Fruit fly (Drosophila melanogaster) whole organism, embryonic: ENCODE data around the gene Mst36Fb.

Experiments used
- CG14860 ChIP-seq: fragments of 200-800 bp; sonication (Bioruptor generic); IDR thresholded peaks from 3 replicates; pipeline ENCODE4 v1.3.6; 2022; ENCODE audit warnings: missing biosample characterization, missing genetic modification characterization; ENCODE audit not compliant: partially characterized antibody
- CG15011 ChIP-seq: fragments of 200-800 bp; sonication (Bioruptor generic); optimal IDR thresholded peaks from 3 replicates; lab custom pipeline; 2018; ENCODE audit warnings: missing biosample characterization, mild to moderate bottlenecking, missing genetic modification characterization
- CG15269 ChIP-seq: fragments of 200-800 bp; sonication (Bioruptor generic); optimal IDR thresholded peaks from 2 replicates; lab custom pipeline; 2018; ENCODE audit warnings: missing biosample characterization, mild to moderate bottlenecking, missing genetic modification characterization, moderate library complexity
- CG15696 ChIP-seq: fragments of 200-800 bp; sonication (Bioruptor generic); optimal IDR thresholded peaks from 2 replicates; lab custom pipeline; 2019; ENCODE audit warnings: missing biosample characterization, mild to moderate bottlenecking, missing genetic modification characterization, moderate library complexity
- CG1832 ChIP-seq: fragments of 200-800 bp; sonication (Bioruptor generic); optimal IDR thresholded peaks from 2 replicates; lab custom pipeline; 2017; ENCODE audit warnings: missing biosample characterization, mild to moderate bottlenecking, missing genetic modification characterization, inconsistent platforms
- CG18599 ChIP-seq: fragments of 200-800 bp; sonication (Bioruptor generic); optimal IDR thresholded peaks from 3 replicates; lab custom pipeline; 2017; ENCODE audit warnings: missing biosample characterization, missing genetic modification characterization, mild to moderate bottlenecking, moderate library complexity, missing genetic modification reagents
- CG2120 ChIP-seq: fragments of 200-800 bp; sonication (Bioruptor generic); optimal IDR thresholded peaks from 3 replicates; lab custom pipeline; 2016; ENCODE audit warnings: missing biosample characterization, missing genetic modification characterization
- CG31388 ChIP-seq: fragments of 200-800 bp; sonication (Bioruptor generic); optimal IDR thresholded peaks from 2 replicates; lab custom pipeline; 2016; ENCODE audit warnings: missing biosample characterization, missing genetic modification characterization
- CG32767 ChIP-seq: fragments of 200-800 bp; sonication (Bioruptor generic); IDR thresholded peaks from 2 replicates; pipeline ENCODE4 v1.3.6; 2022; ENCODE audit warnings: missing biosample characterization, missing genetic modification characterization
- CG42726 ChIP-seq: fragments of 200-800 bp; sonication (Bioruptor generic); IDR thresholded peaks from 2 replicates; pipeline ENCODE4 v1.3.6; 2022; ENCODE audit warnings: missing biosample characterization, missing genetic modification characterization; ENCODE audit not compliant: partially characterized antibody
- CG6791 ChIP-seq: fragments of 200-800 bp; sonication (Bioruptor generic); IDR thresholded peaks from 3 replicates; pipeline ENCODE4 v1.3.6; 2022; ENCODE audit warnings: missing biosample characterization, missing genetic modification characterization; ENCODE audit not compliant: partially characterized antibody
- CG7745 ChIP-seq: fragments of 200-800 bp; sonication (Bioruptor generic); optimal IDR thresholded peaks from 2 replicates; lab custom pipeline; 2018; ENCODE audit warnings: missing biosample characterization, mild to moderate bottlenecking, missing genetic modification characterization, moderate library complexity
- CG7963 ChIP-seq: fragments of 200-800 bp; sonication (Bioruptor generic); IDR thresholded peaks from 3 replicates; pipeline ENCODE4 v1.3.6; 2022; ENCODE audit warnings: missing biosample characterization, missing genetic modification characterization; ENCODE audit not compliant: partially characterized antibody
- CG9215 ChIP-seq: fragments of 200-800 bp; sonication (Bioruptor generic); IDR thresholded peaks from 2 replicates; pipeline ENCODE4 v1.3.6; 2022; ENCODE audit warnings: missing biosample characterization, missing genetic modification characterization
- CG9876 ChIP-seq: fragments of 200-800 bp; sonication (Bioruptor generic); optimal IDR thresholded peaks from 2 replicates; lab custom pipeline; 2016; ENCODE audit warnings: missing biosample characterization, missing genetic modification characterization
- CTCF ChIP-seq: fragments of 200-800 bp; sonication (Bioruptor generic); optimal IDR thresholded peaks from 2 replicates; lab custom pipeline; 2017; ENCODE audit warnings: missing biosample characterization, mild to moderate bottlenecking, missing genetic modification characterization, moderate library complexity
- Dfd ChIP-seq, 2 experiments: fragments of >200 bp; optimal IDR thresholded peaks; 2 replicates each; lab custom pipeline; 2017; ENCODE audit warnings: missing biosample characterization in 2 of 2, missing genetic modification characterization in 2 of 2
- Dip2 ChIP-seq: fragments of 200-800 bp; sonication (Bioruptor generic); IDR thresholded peaks from 2 replicates; pipeline ENCODE4 v1.3.6; 2022; ENCODE audit warnings: missing biosample characterization, missing genetic modification characterization
- Eip74EF ChIP-seq, 2 experiments: fragments of 200-800 bp in 1 of 2; fragments of >200 bp in 1 of 2; sonication (Bioruptor generic) in 1 of 2; optimal IDR thresholded peaks; 2 replicates each; lab custom pipeline; 2017 to 2019; ENCODE audit warnings: missing biosample characterization in 2 of 2, missing genetic modification characterization in 2 of 2, mild to moderate bottlenecking in 1 of 2, moderate library complexity in 1 of 2
- Elba2 ChIP-seq: fragments of 200-800 bp; sonication (Bioruptor generic); optimal IDR thresholded peaks from 3 replicates; lab custom pipeline; 2016; ENCODE audit warnings: missing biosample characterization, missing genetic modification characterization
- HHEX ChIP-seq: fragments of 200-800 bp; sonication (Bioruptor generic); optimal IDR thresholded peaks from 3 replicates; lab custom pipeline; 2017; ENCODE audit warnings: missing biosample characterization, mild to moderate bottlenecking, missing genetic modification characterization, missing genetic modification reagents
- HLH4C ChIP-seq: fragments of 200-800 bp; sonication (Bioruptor generic); IDR thresholded peaks from 3 replicates; pipeline ENCODE4 v1.3.6; 2022; ENCODE audit warnings: missing biosample characterization, missing genetic modification characterization; ENCODE audit not compliant: partially characterized antibody
- Lim3 ChIP-seq: fragments of 200-800 bp; sonication (Bioruptor generic); IDR thresholded peaks from 2 replicates; pipeline ENCODE4 v1.3.6; 2022; ENCODE audit warnings: missing biosample characterization, missing genetic modification characterization
- MESR4 ChIP-seq: fragments of 200-800 bp; sonication (Bioruptor generic); optimal IDR thresholded peaks from 2 replicates; lab custom pipeline; 2018; ENCODE audit warnings: missing biosample characterization, mild to moderate bottlenecking, missing genetic modification characterization, moderate library complexity
- Ptx1 ChIP-seq: fragments of 200-800 bp; sonication (Bioruptor generic); IDR thresholded peaks from 2 replicates; pipeline ENCODE4 v1.3.6; 2022; ENCODE audit warnings: missing biosample characterization, missing genetic modification characterization
- Taf1 ChIP-seq: fragments of 200-800 bp; sonication (Bioruptor generic); IDR thresholded peaks from 2 replicates; pipeline ENCODE4 v1.3.6; 2022; ENCODE audit warnings: missing biosample characterization, missing genetic modification characterization
- az2 ChIP-seq: fragments of 200-800 bp; sonication (Bioruptor generic); optimal IDR thresholded peaks from 3 replicates; lab custom pipeline; 2016; ENCODE audit warnings: missing biosample characterization, missing genetic modification characterization
- br ChIP-seq: fragments of >200 bp; optimal IDR thresholded peaks from 2 replicates; lab custom pipeline; 2017
- cwo ChIP-seq: fragments of 200-800 bp; sonication (Bioruptor generic); optimal IDR thresholded peaks from 3 replicates; lab custom pipeline; 2017; ENCODE audit warnings: missing biosample characterization, missing genetic modification characterization, mild to moderate bottlenecking, moderate library complexity, missing genetic modification reagents
- dysf ChIP-seq: fragments of 200-800 bp; sonication (Bioruptor generic); IDR thresholded peaks from 3 replicates; pipeline ENCODE4 v1.3.6; 2022; ENCODE audit warnings: missing biosample characterization, missing genetic modification characterization
- exex ChIP-seq: fragments of 200-800 bp; sonication (Bioruptor generic); optimal IDR thresholded peaks from 4 replicates; lab custom pipeline; 2018; ENCODE audit warnings: missing biosample characterization, mild to moderate bottlenecking, missing genetic modification characterization, moderate library complexity
- fd102C ChIP-seq: fragments of 200-800 bp; sonication (Bioruptor generic); optimal IDR thresholded peaks from 2 replicates; lab custom pipeline; 2018; ENCODE audit warnings: missing biosample characterization, mild to moderate bottlenecking, missing genetic modification characterization, moderate library complexity
- fd96Cb ChIP-seq: fragments of 200-800 bp; sonication (Bioruptor generic); optimal IDR thresholded peaks from 2 replicates; lab custom pipeline; 2018; ENCODE audit warnings: missing biosample characterization, mild to moderate bottlenecking, missing genetic modification characterization, moderate library complexity
- ind ChIP-seq: fragments of 200-800 bp; sonication (Bioruptor generic); optimal IDR thresholded peaks from 3 replicates; lab custom pipeline; 2016; ENCODE audit warnings: missing biosample characterization, missing genetic modification characterization
- nerfin-1 ChIP-seq: fragments of 200-800 bp; sonication (Bioruptor generic); optimal IDR thresholded peaks from 3 replicates; lab custom pipeline; 2019; ENCODE audit warnings: missing biosample characterization, mild to moderate bottlenecking, missing genetic modification characterization, moderate library complexity
- nmo ChIP-seq: fragments of 200-800 bp; sonication (Bioruptor generic); optimal IDR thresholded peaks from 2 replicates; lab custom pipeline; 2018; ENCODE audit warnings: missing biosample characterization, mild to moderate bottlenecking, missing genetic modification characterization, moderate library complexity
- org-1 ChIP-seq: fragments of 200-800 bp; sonication (Bioruptor generic); optimal IDR thresholded peaks from 2 replicates; lab custom pipeline; 2017; ENCODE audit warnings: missing biosample characterization, missing genetic modification characterization
- otp ChIP-seq: fragments of 200-800 bp; sonication (Bioruptor generic); IDR thresholded peaks from 3 replicates; pipeline ENCODE4, ENCODE4 v1.3.6; 2022; ENCODE audit warnings: missing biosample characterization, missing genetic modification characterization
- pho ChIP-seq: fragments of 200-800 bp; sonication (Bioruptor generic); optimal IDR thresholded peaks from 2 replicates; lab custom pipeline; 2016; ENCODE audit warnings: missing biosample characterization, missing genetic modification characterization
- salm ChIP-seq: fragments of 200-800 bp; sonication (Bioruptor generic); optimal IDR thresholded peaks from 2 replicates; lab custom pipeline; 2018; ENCODE audit warnings: missing biosample characterization, mild to moderate bottlenecking, missing genetic modification characterization
- shn ChIP-seq: fragments of 200-800 bp; sonication (Bioruptor generic); optimal IDR thresholded peaks from 3 replicates; lab custom pipeline; 2016; ENCODE audit warnings: missing biosample characterization, missing genetic modification characterization
- sim ChIP-seq: fragments of 200-800 bp; sonication (Bioruptor generic); IDR thresholded peaks from 2 replicates; pipeline ENCODE4 v1.3.6; 2022; ENCODE audit warnings: missing biosample characterization, missing genetic modification characterization
- slbo ChIP-seq: fragments of 200-800 bp; sonication (Bioruptor generic); IDR thresholded peaks from 2 replicates; pipeline ENCODE4 v1.3.6; 2022; ENCODE audit warnings: missing biosample characterization, missing genetic modification characterization
- stc ChIP-seq: fragments of 200-800 bp; sonication (Bioruptor generic); IDR thresholded peaks from 2 replicates; pipeline ENCODE4 v1.3.6; 2022; ENCODE audit warnings: missing biosample characterization, missing genetic modification characterization
- stwl ChIP-seq: fragments of 200-800 bp; sonication (Bioruptor generic); optimal IDR thresholded peaks from 3 replicates; lab custom pipeline; 2018; ENCODE audit warnings: missing biosample characterization, mild to moderate bottlenecking, missing genetic modification characterization, moderate library complexity
- tio ChIP-seq: fragments of 200-800 bp; sonication (Bioruptor generic); optimal IDR thresholded peaks from 2 replicates; lab custom pipeline; 2017; ENCODE audit warnings: missing biosample characterization, missing genetic modification characterization, inconsistent platforms
- tx ChIP-seq: fragments of 200-800 bp; sonication (Bioruptor generic); optimal IDR thresholded peaks from 2 replicates; lab custom pipeline; 2016; ENCODE audit warnings: missing biosample characterization, missing genetic modification characterization
- usp ChIP-seq: fragments of >200 bp; optimal IDR thresholded peaks from 2 replicates; lab custom pipeline; 2017; ENCODE audit warnings: missing biosample characterization, missing genetic modification characterization
- zen ChIP-seq: fragments of 200-800 bp; sonication (Bioruptor generic); optimal IDR thresholded peaks from 3 replicates; lab custom pipeline; 2018; ENCODE audit warnings: missing biosample characterization, mild to moderate bottlenecking, missing genetic modification characterization, moderate library complexity
- zf30C ChIP-seq: fragments of 200-800 bp; sonication (Bioruptor generic); optimal IDR thresholded peaks from 3 replicates; lab custom pipeline; 2018; ENCODE audit warnings: missing biosample characterization, mild to moderate bottlenecking, missing genetic modification characterization
- zfh2 ChIP-seq: fragments of 200-800 bp; sonication (Bioruptor generic); optimal IDR thresholded peaks from 2 replicates; lab custom pipeline; 2016; ENCODE audit warnings: missing biosample characterization, missing genetic modification characterization

Gene Mst36Fb

DNA sequence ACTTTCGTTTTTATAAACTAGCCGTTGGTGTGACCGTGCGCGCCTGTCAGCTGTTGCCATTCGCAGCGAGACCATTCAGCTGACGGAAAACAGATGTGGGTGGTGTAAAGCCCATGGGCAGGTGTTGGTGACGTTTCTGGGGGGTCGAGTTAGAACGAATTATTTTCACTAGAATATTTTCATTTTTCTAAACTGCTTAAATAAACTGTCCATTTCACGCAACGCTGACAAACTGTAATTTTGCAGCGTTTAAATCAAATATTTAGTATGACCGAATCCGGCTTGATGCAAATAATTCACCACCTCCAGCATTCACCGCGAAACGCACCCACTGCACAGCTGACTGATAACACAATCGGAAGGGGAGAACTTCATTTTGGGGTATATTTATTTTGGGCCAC, 20.5 kb upstream of the Mst36Fb start, which contains the start of the genes CG10383 and CG10338 (continued):
- TF ChIP-seq fd96Cb, result peak; percentile 70
- TF ChIP-seq CG2120, result peak; percentile 96
- peak; percentile 75; the same call in 1 of the 2 replicates for TF ChIP-seq CG32767 (GFP tag; lab: Robert Waterston, UW)
- peak; percentile 89 for TF ChIP-seq dysf
- TF ChIP-seq CG31388 (GFP tag; lab: Kevin White, UChicago), result peak; percentile 46
- peak; percentile 90 for TF ChIP-seq Ptx1 (GFP tag; lab: Robert Waterston, UW)
- TF ChIP-seq zen (tag; lab: Kevin White, UChicago), result peak; percentile 50
- peak; percentile 43 for TF ChIP-seq CG15011 (GFP tag; lab: Kevin White, UChicago)
- peak; percentile 62; the same call in 1 of the 2 replicates for TF ChIP-seq sim
- TF ChIP-seq CG15269 (tag; lab: Kevin White, UChicago), result peak; percentile 76
- peak; percentile 92 for TF ChIP-seq stc (GFP tag; lab: Robert Waterston, UW)
- peak; percentile 88 for TF ChIP-seq otp (GFP tag; lab: Robert Waterston, UW)
- TF ChIP-seq nmo (GFP tag; lab: Kevin White, UChicago), result peak; percentile 87
- TF ChIP-seq pho (GFP tag; lab: Kevin White, UChicago), result peak; percentile 87
- 0 out of 2 replicates have a peak, but pooled peaks have one; percentile 33 for TF ChIP-seq Lim3 (GFP tag; lab: Robert Waterston, UW)
- TF ChIP-seq Dfd (GFP tag; optimal IDR thresholded peaks at IDR 0.05; lab: Kevin White, UChicago), result no peak
- TF ChIP-seq Elba2 (GFP tag; lab: Kevin White, UChicago), result peak; percentile 48
- TF ChIP-seq zf30C, result no peak
- TF ChIP-seq CG7745 (tag; lab: Kevin White, UChicago), result no peak
- TF ChIP-seq org-1 (GFP tag; lab: Kevin White, UChicago), result peak; percentile 57
- TF ChIP-seq stwl (tag; lab: Kevin White, UChicago), result peak; percentile 64
- TF ChIP-seq zfh2 (GFP tag; lab: Kevin White, UChicago), result peak; percentile 95
- TF ChIP-seq CG18599 (GFP tag; lab: Kevin White, UChicago), result peak; percentile 92
- TF ChIP-seq Taf1 (GFP tag; lab: Robert Waterston, UW), result peak; percentile 84
- TF ChIP-seq Dip2 (GFP tag; lab: Robert Waterston, UW), result no peak
- TF ChIP-seq fd102C, result no peak
- TF ChIP-seq CG6791 (GFP tag; lab: Robert Waterston, UW), result no peak
- peak; percentile 83 for TF ChIP-seq az2
- no peak for TF ChIP-seq usp (GFP tag; lab: Kevin White, UChicago)
- peak; percentile 92 for TF ChIP-seq shn (GFP tag; lab: Kevin White, UChicago)
- TF ChIP-seq CG9876 (GFP tag; lab: Kevin White, UChicago), result peak; percentile 86
- TF ChIP-seq MESR4 (GFP tag; lab: Kevin White, UChicago), result peak; percentile 55
- TF ChIP-seq ind (GFP tag; lab: Kevin White, UChicago), result peak; percentile 90
- TF ChIP-seq CG15696 (tag; lab: Kevin White, UChicago), result peak; percentile 20
- peak; percentile 95 for TF ChIP-seq slbo (GFP tag; lab: Robert Waterston, UW)
- TF ChIP-seq CG14860, result no peak
- TF ChIP-seq salm, result peak; percentile 56
- TF ChIP-seq CTCF (GFP tag; lab: Kevin White, UChicago), result peak; percentile 8
- TF ChIP-seq nerfin-1 (tag; lab: Kevin White, UChicago), result peak; percentile 57
- no peak for TF ChIP-seq CG7963 (GFP tag; lab: Robert Waterston, UW)
- TF ChIP-seq CG9215 (GFP tag; lab: Robert Waterston, UW), result peak; percentile 86
- TF ChIP-seq HLH4C (GFP tag; lab: Robert Waterston, UW), result peak; percentile 44; the same call in 2 of the 3 replicates
- TF ChIP-seq CG42726 (GFP tag; lab: Robert Waterston, UW), result peak; percentile 38; the same call in 1 of the 2 replicates
- TF ChIP-seq cwo (GFP tag; lab: Kevin White, UChicago), result peak; percentile 80
- TF ChIP-seq br (lab: Kevin White, UChicago), result no peak
- peak; percentile 74 for TF ChIP-seq tio (GFP tag; lab: Kevin White, UChicago)
- no peak for TF ChIP-seq CG1832 (GFP tag; lab: Kevin White, UChicago)
- peak in 1 of 2 experiments; percentile 63 for TF ChIP-seq Eip74EF (GFP tag; optimal IDR thresholded peaks at IDR 0.05; lab: Kevin White, UChicago)
- TF ChIP-seq tx (GFP tag; lab: Kevin White, UChicago), result peak; percentile 86
- TF ChIP-seq exex (tag; lab: Kevin White, UChicago), result peak; percentile 59
- peak; percentile 65 for TF ChIP-seq HHEX (GFP tag; lab: Kevin White, UChicago)
